Worm (Caenorhabditis elegans) whole organism, L1 larva: ENCODE data around the gene T05A8.6.

Experiments
- C04F5.9 ChIP-seq: sonication (generic microtip); optimal IDR thresholded peaks from 2 replicates; lab custom pipeline; 2016; ENCODE audit warnings: missing genetic modification characterization, missing compliant biosample characterization
- C16A3.4 ChIP-seq: fragments of 150-350 bp; optimal IDR thresholded peaks from 2 replicates; lab custom pipeline; 2014; ENCODE audit warnings: missing biosample characterization, missing genetic modification characterization
- C34B4.2 ChIP-seq: sonication (generic microtip); optimal IDR thresholded peaks from 2 replicates; lab custom pipeline; 2017; ENCODE audit warnings: mild to moderate bottlenecking, missing genetic modification characterization, missing compliant biosample characterization
- aha-1 ChIP-seq: fragments of 150-350 bp; optimal IDR thresholded peaks from 2 replicates; lab custom pipeline; 2014; ENCODE audit warnings: missing biosample characterization, missing genetic modification characterization
- alr-1 ChIP-seq: fragments of 200-800 bp; sonication (Bioruptor generic); optimal IDR thresholded peaks from 2 replicates; lab custom pipeline; 2018; ENCODE audit warnings: borderline replicate concordance, mild to moderate bottlenecking, missing genetic modification characterization, missing compliant biosample characterization
- ama-1 ChIP-seq: fragments of 150-350 bp; optimal IDR thresholded peaks from 2 replicates; lab custom pipeline; 2014
- blmp-1 ChIP-seq: fragments of 150-350 bp; optimal IDR thresholded peaks from 2 replicates; lab custom pipeline; 2014; ENCODE audit warnings: missing biosample characterization, missing genetic modification characterization
- ceh-63 ChIP-seq: fragments of 200-800 bp; sonication (Bioruptor generic); optimal IDR thresholded peaks from 2 replicates; lab custom pipeline; 2018; ENCODE audit warnings: mild to moderate bottlenecking, missing genetic modification characterization, missing compliant biosample characterization
- ceh-90 ChIP-seq: sonication (generic microtip); optimal IDR thresholded peaks from 2 replicates; lab custom pipeline; 2016; ENCODE audit warnings: missing genetic modification characterization, missing compliant biosample characterization
- dpl-1 ChIP-seq, 3 experiments: fragments of 150-350 bp in 2 of 3; sonication (generic microtip) in 1 of 3; optimal IDR thresholded peaks; 2 replicates each; lab custom pipeline; 2014 to 2017; ENCODE audit warnings: missing biosample characterization in 3 of 3, missing genetic modification characterization in 3 of 3, missing genetic modification reagents in 3 of 3
- dsc-1 ChIP-seq: sonication (generic microtip); optimal IDR thresholded peaks from 2 replicates; lab custom pipeline; 2016; ENCODE audit warnings: mild to moderate bottlenecking, missing genetic modification characterization, missing compliant biosample characterization
- efl-1 ChIP-seq, 4 experiments: fragments of 150-350 bp; optimal IDR thresholded peaks in 3 of 4; peaks in 1 of 4; 1 replicate in 1 of 4; 2 replicates in 3 of 4; lab custom pipeline; 2014; ENCODE audit warnings: missing biosample characterization in 2 of 4, missing genetic modification characterization in 2 of 4, missing genetic modification reagents in 2 of 4
- egl-27 ChIP-seq, 2 experiments: fragments of 150-350 bp in 1 of 2; sonication (generic microtip); optimal IDR thresholded peaks; 3 replicates each; lab custom pipeline; 2017 to 2018; ENCODE audit warnings: missing biosample characterization in 2 of 2, missing genetic modification characterization in 2 of 2, missing genetic modification reagents in 2 of 2
- elt-2 ChIP-seq: sonication (generic microtip); optimal IDR thresholded peaks from 2 replicates; lab custom pipeline; 2016; ENCODE audit warnings: missing genetic modification characterization, mild to moderate bottlenecking, inconsistent platforms, missing compliant biosample characterization, missing genetic modification reagents
- elt-3 ChIP-seq, 6 experiments: fragments of 150-350 bp in 1 of 6; sonication (generic microtip); optimal IDR thresholded peaks; 2 replicates each; lab custom pipeline; 2017 to 2018; ENCODE audit warnings: missing biosample characterization in 6 of 6, missing genetic modification characterization in 6 of 6, inconsistent platforms in 1 of 6
- fos-1 ChIP-seq: fragments of 150-350 bp; optimal IDR thresholded peaks from 2 replicates; lab custom pipeline; 2014; ENCODE audit warnings: missing biosample characterization, missing genetic modification characterization
- hlh-17 ChIP-seq: fragments of 200-800 bp; sonication (Bioruptor generic); optimal IDR thresholded peaks from 2 replicates; lab custom pipeline; 2018; ENCODE audit warnings: missing genetic modification characterization, mild to moderate bottlenecking, missing compliant biosample characterization, moderate library complexity, borderline replicate concordance
- hlh-4 ChIP-seq: sonication (generic microtip); optimal IDR thresholded peaks from 2 replicates; lab custom pipeline; 2016; ENCODE audit warnings: mild to moderate bottlenecking, missing genetic modification characterization, missing compliant biosample characterization
- hpl-2 ChIP-seq: fragments of 150-350 bp; optimal IDR thresholded peaks from 2 replicates; lab custom pipeline; 2014; ENCODE audit warnings: missing biosample characterization, missing genetic modification reagents, missing genetic modification characterization
- isw-1 ChIP-seq: fragments of 200-800 bp; sonication (Bioruptor generic); IDR thresholded peaks from 2 replicates; pipeline ENCODE4 v1.3.6; 2022; ENCODE audit warnings: missing genetic modification characterization, missing compliant biosample characterization
- jun-1 ChIP-seq: fragments of 150-350 bp; optimal IDR thresholded peaks from 2 replicates; lab custom pipeline; 2014; ENCODE audit warnings: missing biosample characterization, missing genetic modification reagents, missing genetic modification characterization
- lin-13 ChIP-seq: fragments of 150-350 bp; optimal IDR thresholded peaks from 2 replicates; lab custom pipeline; 2014; ENCODE audit warnings: missing biosample characterization, missing genetic modification reagents, missing genetic modification characterization
- lin-15B ChIP-seq: fragments of 150-350 bp; sonication (generic microtip); optimal IDR thresholded peaks from 3 replicates; lab custom pipeline; 2014; ENCODE audit warnings: missing biosample characterization, missing genetic modification characterization
- lin-35 ChIP-seq, 2 experiments: fragments of 150-350 bp; optimal IDR thresholded peaks; 2 replicates each; lab custom pipeline; 2014; ENCODE audit warnings: missing biosample characterization in 2 of 2, missing genetic modification characterization in 2 of 2, missing genetic modification reagents in 2 of 2
- lin-39 ChIP-seq: fragments of 150-350 bp; optimal IDR thresholded peaks from 2 replicates; lab custom pipeline; 2014; ENCODE audit warnings: missing biosample characterization, missing genetic modification reagents, missing genetic modification characterization
- lsy-2 ChIP-seq, 2 experiments: fragments of 150-350 bp; optimal IDR thresholded peaks; 2 replicates each; lab custom pipeline; 2014; ENCODE audit warnings: missing biosample characterization in 2 of 2, missing genetic modification characterization in 2 of 2
- mef-2 ChIP-seq: fragments of 150-350 bp; optimal IDR thresholded peaks from 2 replicates; lab custom pipeline; 2014; ENCODE audit warnings: missing biosample characterization, missing genetic modification characterization
- nhr-11 ChIP-seq: fragments of 150-350 bp; optimal IDR thresholded peaks from 2 replicates; lab custom pipeline; 2014; ENCODE audit warnings: missing biosample characterization, missing genetic modification characterization
- nhr-20 ChIP-seq: sonication (generic microtip); optimal IDR thresholded peaks from 2 replicates; lab custom pipeline; 2016; ENCODE audit warnings: mild to moderate bottlenecking, missing genetic modification characterization, missing compliant biosample characterization
- nhr-71 ChIP-seq: sonication (generic microtip); optimal IDR thresholded peaks from 2 replicates; lab custom pipeline; 2016; ENCODE audit warnings: mild to moderate bottlenecking, missing genetic modification characterization, moderate library complexity, missing compliant biosample characterization
- nhr-77 ChIP-seq: fragments of 150-350 bp; optimal IDR thresholded peaks from 2 replicates; lab custom pipeline; 2014; ENCODE audit warnings: missing biosample characterization, missing genetic modification characterization
- nhr-84 ChIP-seq: sonication (generic microtip); optimal IDR thresholded peaks from 2 replicates; lab custom pipeline; 2017; ENCODE audit warnings: missing biosample characterization, missing genetic modification characterization
- nhr-90 ChIP-seq: sonication (generic microtip); optimal IDR thresholded peaks from 2 replicates; lab custom pipeline; 2016; ENCODE audit warnings: mild to moderate bottlenecking, missing genetic modification characterization, missing compliant biosample characterization; ENCODE audit not compliant: poor library complexity
- pag-3 ChIP-seq: sonication (generic microtip); optimal IDR thresholded peaks from 2 replicates; lab custom pipeline; 2017; ENCODE audit warnings: missing genetic modification characterization, mild to moderate bottlenecking, missing compliant biosample characterization, antibody characterized with exemption, borderline replicate concordance; ENCODE audit not compliant: insufficient read depth
- pax-3 ChIP-seq: fragments of 200-800 bp; sonication (Bioruptor generic); optimal IDR thresholded peaks from 2 replicates; lab custom pipeline; 2018; ENCODE audit warnings: mild to moderate bottlenecking, missing genetic modification characterization, moderate library complexity, missing compliant biosample characterization
- snpc-4 ChIP-seq: fragments of 150-350 bp; optimal IDR thresholded peaks from 2 replicates; lab custom pipeline; 2014; ENCODE audit warnings: missing biosample characterization, missing genetic modification characterization
- snu-23 ChIP-seq: sonication (generic microtip); optimal IDR thresholded peaks from 2 replicates; lab custom pipeline; 2016; ENCODE audit warnings: missing genetic modification characterization, missing compliant biosample characterization
- sptf-1 ChIP-seq: fragments of 150-350 bp; optimal IDR thresholded peaks from 2 replicates; lab custom pipeline; 2014; ENCODE audit warnings: missing biosample characterization, missing genetic modification characterization
- tbx-2 ChIP-seq: sonication (generic microtip); optimal IDR thresholded peaks from 2 replicates; lab custom pipeline; 2016; ENCODE audit warnings: missing genetic modification characterization, missing compliant biosample characterization
- tlp-1 ChIP-seq: fragments of 150-350 bp; optimal IDR thresholded peaks from 2 replicates; lab custom pipeline; 2014; ENCODE audit warnings: missing biosample characterization, missing genetic modification characterization
- unc-130 ChIP-seq: fragments of 150-350 bp; optimal IDR thresholded peaks from 2 replicates; lab custom pipeline; 2017; ENCODE audit warnings: missing biosample characterization, missing genetic modification characterization, inconsistent platforms
- unc-30 ChIP-seq: sonication (generic microtip); optimal IDR thresholded peaks from 2 replicates; lab custom pipeline; 2017; ENCODE audit warnings: missing biosample characterization, missing genetic modification characterization
- unc-62 ChIP-seq: fragments of 150-350 bp; optimal IDR thresholded peaks from 2 replicates; lab custom pipeline; 2014; ENCODE audit warnings: missing biosample characterization, missing genetic modification reagents, missing genetic modification characterization
- unc-98 ChIP-seq: fragments of 200-800 bp; sonication (Bioruptor generic); IDR thresholded peaks from 2 replicates; pipeline ENCODE4 v1.3.6; 2022; ENCODE audit warnings: missing genetic modification characterization, missing compliant biosample characterization
- vab-15 ChIP-seq: sonication (generic microtip); optimal IDR thresholded peaks from 2 replicates; lab custom pipeline; 2017; ENCODE audit warnings: missing genotype, mild to moderate bottlenecking, missing genetic modification characterization, missing compliant biosample characterization
- zag-1 ChIP-seq: fragments of 150-350 bp; optimal IDR thresholded peaks from 2 replicates; lab custom pipeline; 2014; ENCODE audit warnings: missing biosample characterization, missing genetic modification characterization
- zip-4 ChIP-seq: fragments of 200-800 bp; sonication (Bioruptor generic); optimal IDR thresholded peaks from 2 replicates; lab custom pipeline; 2018; ENCODE audit warnings: mild to moderate bottlenecking, missing genetic modification characterization, moderate library complexity, missing compliant biosample characterization
- ztf-11 ChIP-seq, 2 experiments: sonication (generic microtip); optimal IDR thresholded peaks; 2 replicates each; lab custom pipeline; 2016 to 2017; ENCODE audit warnings: missing genetic modification characterization in 2 of 2, missing biosample characterization in 1 of 2, missing compliant biosample characterization in 1 of 2

Gene T05A8.6

ce11 chrII:2739619-2740018 lies at the start of gene T05A8.6:
Gene T05A8.6, minus strand, starts transcription at chrII:2739719.
- no peak for TF ChIP-seq pag-3 (tag; lab: Kevin White, UChicago)
- TF ChIP-seq pax-3 (tag; lab: Kevin White, UChicago), result no peak
- no peak for TF ChIP-seq ama-1

ce11 chrII:2787849-2788248 lies 48.3 kb upstream of the T05A8.6 start:
- TF ChIP-seq nhr-90, result no peak
- no peak for TF ChIP-seq unc-98 (GFP tag; lab: Robert Waterston, UW)
- TF ChIP-seq unc-62 (GFP tag; lab: Kevin White, UChicago), result no peak
- no peak for TF ChIP-seq lin-39 (tag; lab: Kevin White, UChicago)
- no peak for TF ChIP-seq dpl-1 (GFP tag; optimal IDR thresholded peaks at IDR 0.05; lab: Kevin White, UChicago)
- no peak for TF ChIP-seq hlh-17
- no peak for TF ChIP-seq lin-13
- TF ChIP-seq lsy-2 (tag; optimal IDR thresholded peaks at IDR 0.05; lab: Kevin White, UChicago), result no peak
- TF ChIP-seq lin-15B (tag; lab: Kevin White, UChicago), result no peak
- no peak for TF ChIP-seq blmp-1 (tag; lab: Kevin White, UChicago)
- TF ChIP-seq nhr-71 (tag; lab: Kevin White, UChicago), result no peak
- TF ChIP-seq nhr-11 (tag; lab: Kevin White, UChicago), result no peak
- no peak for TF ChIP-seq nhr-20 (tag; lab: Kevin White, UChicago)
- no peak for TF ChIP-seq efl-1 (optimal IDR thresholded peaks at IDR 0.05; lab: Kevin White, UChicago)
- TF ChIP-seq efl-1 (GFP tag; optimal IDR thresholded peaks at IDR 0.05 in 1 of 2; lab: Kevin White, UChicago), result no peak
- TF ChIP-seq zag-1 (tag; lab: Kevin White, UChicago), result no peak

ce11 chrII:2787031-2787512 lies 47.6 kb upstream of the T05A8.6 start, which contains the start of the genes F08D12.12 and srpa-72:
Gene F08D12.12, minus strand, starts transcription at chrII:2787081.
Gene srpa-72, plus strand, starts transcription at chrII:2787481.
- TF ChIP-seq ceh-63 (no peak), mef-2 (tag; lab: Kevin White, UChicago) (no peak), tlp-1 (no peak), egl-27 (tag; optimal IDR thresholded peaks at IDR 0.05; lab: Kevin White, UChicago) (no peak), ztf-11 (tag; optimal IDR thresholded peaks at IDR 0.05; lab: Kevin White, UChicago) (no peak), fos-1 (no peak), alr-1 (tag; lab: Kevin White, UChicago) (no peak), vab-15 (tag; lab: Kevin White, UChicago) (peak; percentile 26), unc-30 (tag; lab: Kevin White, UChicago) (no peak), ama-1 (no peak), snpc-4 (tag; lab: Kevin White, UChicago) (no peak), pax-3 (tag; lab: Kevin White, UChicago) (no peak), hpl-2 (GFP tag; lab: Kevin White, UChicago) (no peak), zip-4 (no peak), unc-62 (GFP tag; lab: Kevin White, UChicago) (no peak), elt-3 (tag; optimal IDR thresholded peaks at IDR 0.05; lab: Kevin White, UChicago) (no peak), elt-2 (tag; lab: Kevin White, UChicago) (no peak), jun-1 (no peak), dsc-1 (no peak), isw-1 (GFP tag; lab: Robert Waterston, UW) (peak; percentile 18; the same call in 1 of the 2 replicates), nhr-77 (no peak), C16A3.4 (tag; lab: Kevin White, UChicago) (peak; percentile 42), aha-1 (tag; lab: Kevin White, UChicago) (no peak), zag-1 (tag; lab: Kevin White, UChicago) (no peak), tbx-2 (no peak), nhr-84 (tag; lab: Kevin White, UChicago) (no peak), lin-13 (peak; percentile 27), sptf-1 (tag; lab: Kevin White, UChicago) (no peak), ceh-90 (tag; lab: Kevin White, UChicago) (no peak), lin-35 (GFP tag; optimal IDR thresholded peaks at IDR 0.05; lab: Kevin White, UChicago) (peak; percentile 29 to 61), hlh-17 (no peak), C04F5.9 (tag; lab: Kevin White, UChicago) (no peak), hlh-4 (tag; lab: Kevin White, UChicago) (no peak), pag-3 (tag; lab: Kevin White, UChicago) (no peak), snu-23 (GFP tag; lab: Kevin White, UChicago) (peak; percentile 48), unc-130 (tag; lab: Kevin White, UChicago) (peak; percentile 64), C34B4.2 (tag; lab: Kevin White, UChicago) (no peak)
